Fruit fly (Drosophila melanogaster) whole organism, adult: ENCODE measurements around the gene RpL30.

Experiments used
- CG11617 ChIP-seq: fragments of 200-800 bp; sonication (Bioruptor generic); optimal IDR thresholded peaks from 2 replicates; lab custom pipeline; 2017; ENCODE audit warnings: mild to moderate bottlenecking, missing biosample characterization, missing genetic modification reagents, missing genetic modification characterization
- CG12768 ChIP-seq: fragments of 200-800 bp; sonication (Bioruptor generic); optimal IDR thresholded peaks from 2 replicates; lab custom pipeline; 2017; ENCODE audit warnings: missing biosample characterization, missing genetic modification characterization, mild to moderate bottlenecking, moderate library complexity, missing genetic modification reagents
- CG14711 ChIP-seq: fragments of 200-800 bp; sonication (Bioruptor generic); optimal IDR thresholded peaks from 2 replicates; lab custom pipeline; 2018; ENCODE audit warnings: missing biosample characterization, mild to moderate bottlenecking, missing genetic modification characterization, moderate library complexity
- CG1620 ChIP-seq: fragments of 200-800 bp; sonication (Bioruptor generic); optimal IDR thresholded peaks from 2 replicates; lab custom pipeline; 2016; ENCODE audit warnings: missing biosample characterization, missing genetic modification characterization
- CG33017 ChIP-seq: fragments of 200-800 bp; sonication (Bioruptor generic); optimal IDR thresholded peaks from 2 replicates; lab custom pipeline; 2018; ENCODE audit warnings: missing biosample characterization, mild to moderate bottlenecking, missing genetic modification characterization, moderate library complexity
- CG5204 ChIP-seq: fragments of 200-800 bp; sonication (Bioruptor generic); optimal IDR thresholded peaks from 2 replicates; lab custom pipeline; 2016; ENCODE audit warnings: missing biosample characterization, missing genetic modification characterization
- CG7045 ChIP-seq: fragments of 200-800 bp; sonication (Bioruptor generic); optimal IDR thresholded peaks from 2 replicates; lab custom pipeline; 2017; ENCODE audit warnings: missing biosample characterization, mild to moderate bottlenecking, missing genetic modification characterization
- CG7101 ChIP-seq: fragments of 200-800 bp; sonication (Bioruptor generic); optimal IDR thresholded peaks from 2 replicates; lab custom pipeline; 2018; ENCODE audit warnings: missing biosample characterization, mild to moderate bottlenecking, missing genetic modification characterization, moderate library complexity
- Clk ChIP-seq: fragments of 200-800 bp; sonication (Bioruptor generic); optimal IDR thresholded peaks from 2 replicates; lab custom pipeline; 2017; ENCODE audit warnings: missing biosample characterization, missing genetic modification characterization
- Crg-1 ChIP-seq: fragments of 200-800 bp; sonication (Bioruptor generic); optimal IDR thresholded peaks from 2 replicates; lab custom pipeline; 2016; ENCODE audit warnings: missing biosample characterization, missing genetic modification characterization
- Hr96 ChIP-seq: fragments of 200-800 bp; sonication (Bioruptor generic); optimal IDR thresholded peaks from 2 replicates; lab custom pipeline; 2016; ENCODE audit warnings: missing biosample characterization, missing genetic modification characterization
- Mnt ChIP-seq: fragments of 200-800 bp; sonication (Bioruptor generic); optimal IDR thresholded peaks from 2 replicates; lab custom pipeline; 2016; ENCODE audit warnings: missing biosample characterization, mild to moderate bottlenecking, missing genetic modification characterization
- bab1 ChIP-seq: fragments of 200-800 bp; sonication (Bioruptor generic); optimal IDR thresholded peaks from 3 replicates; lab custom pipeline; 2019; ENCODE audit warnings: missing biosample characterization, mild to moderate bottlenecking, missing genetic modification characterization, moderate library complexity
- cic ChIP-seq: fragments of 200-800 bp; sonication (Bioruptor generic); optimal IDR thresholded peaks from 2 replicates; lab custom pipeline; 2017; ENCODE audit warnings: missing biosample characterization, mild to moderate bottlenecking, missing genetic modification characterization, moderate library complexity
- cnc ChIP-seq, 2 experiments: fragments of >200 bp; optimal IDR thresholded peaks; 2 replicates each; lab custom pipeline; 2017
- kay ChIP-seq: fragments of 200-800 bp; sonication (Bioruptor generic); peaks from one replicate; lab custom pipeline; 2016; ENCODE audit warnings: missing biosample characterization, missing genetic modification characterization, borderline replicate concordance
- ovo ChIP-seq: fragments of 200-800 bp; sonication (Bioruptor generic); optimal IDR thresholded peaks from 2 replicates; lab custom pipeline; 2016; ENCODE audit warnings: missing biosample characterization, missing genetic modification characterization
- pad ChIP-seq: fragments of 200-800 bp; sonication (Bioruptor generic); optimal IDR thresholded peaks from 3 replicates; lab custom pipeline; 2017; ENCODE audit warnings: missing biosample characterization, missing genetic modification characterization, mild to moderate bottlenecking, moderate library complexity, missing genetic modification reagents
- tj ChIP-seq: fragments of 200-800 bp; sonication (Bioruptor generic); optimal IDR thresholded peaks from 3 replicates; lab custom pipeline; 2017; ENCODE audit warnings: missing biosample characterization, mild to moderate bottlenecking, missing genetic modification characterization, moderate library complexity
- toe ChIP-seq: fragments of 200-800 bp; sonication (Bioruptor generic); optimal IDR thresholded peaks from 2 replicates; lab custom pipeline; 2016; ENCODE audit warnings: missing biosample characterization, missing genetic modification characterization

The RpL30 gene

dm6 chr2L:19023972-19024743, 15.1 kb upstream of the RpL30 start:
- TF ChIP-seq Clk (GFP tag; lab: Kevin White, UChicago) (no peak), CG1620 (no peak), cnc (optimal IDR thresholded peaks at IDR 0.05; lab: Kevin White, UChicago) (no peak), CG7045 (GFP tag; lab: Kevin White, UChicago) (peak; percentile 8), Hr96 (no peak), CG5204 (GFP tag; lab: Kevin White, UChicago) (peak; percentile 43), CG12768 (GFP tag; lab: Kevin White, UChicago) (no peak), bab1 (GFP tag; lab: Kevin White, UChicago) (no peak), Mnt (GFP tag; lab: Kevin White, UChicago) (no peak), toe (no peak), Crg-1 (GFP tag; lab: Kevin White, UChicago) (no peak), tj (GFP tag; lab: Kevin White, UChicago) (peak; percentile 10), ovo (no peak), CG11617 (peak; percentile 13), cic (GFP tag; lab: Kevin White, UChicago) (no peak), CG33017 (tag; lab: Kevin White, UChicago) (no peak), CG14711 (no peak), pad (no peak), kay (GFP tag; lab: Kevin White, UChicago) (no peak), CG7101 (tag; lab: Kevin White, UChicago) (peak; percentile 8)

dm6 chr2L:19022221-19022516, 13.1 kb upstream of the RpL30 start, which contains the start of gene CG15172:
Gene CG15172 (plus strand): TSS chr2L:19022417.
- TF ChIP-seq CG12768 (GFP tag; lab: Kevin White, UChicago) (no peak), Crg-1 (GFP tag; lab: Kevin White, UChicago) (no peak), Mnt (GFP tag; lab: Kevin White, UChicago) (no peak), CG14711 (no peak), cnc (optimal IDR thresholded peaks at IDR 0.05; lab: Kevin White, UChicago) (no peak), CG11617 (no peak), tj (GFP tag; lab: Kevin White, UChicago) (no peak), CG5204 (GFP tag; lab: Kevin White, UChicago) (no peak), ovo (no peak)

dm6 chr2L:19021278-19022220, 12.4 kb upstream of the RpL30 start:
- TF ChIP-seq Clk (GFP tag; lab: Kevin White, UChicago) (peak; percentile 64), Crg-1 (GFP tag; lab: Kevin White, UChicago) (no peak), CG33017 (tag; lab: Kevin White, UChicago) (peak; percentile 80), CG14711 (peak; percentile 9), CG12768 (GFP tag; lab: Kevin White, UChicago) (peak; percentile 45), tj (GFP tag; lab: Kevin White, UChicago) (peak; percentile 1), bab1 (GFP tag; lab: Kevin White, UChicago) (no peak), cnc (optimal IDR thresholded peaks at IDR 0.05; lab: Kevin White, UChicago) (no peak), CG1620 (no peak), CG7101 (tag; lab: Kevin White, UChicago) (peak; percentile 72), toe (no peak), cic (GFP tag; lab: Kevin White, UChicago) (no peak), Mnt (GFP tag; lab: Kevin White, UChicago) (peak; percentile 0), Hr96 (no peak), ovo (no peak), CG11617 (peak; percentile 71), pad (peak; percentile 40), kay (GFP tag; lab: Kevin White, UChicago) (peak; percentile 54), CG7045 (GFP tag; lab: Kevin White, UChicago) (peak; percentile 74), CG5204 (GFP tag; lab: Kevin White, UChicago) (peak; percentile 49)

dm6 chr2L:19019640-19020039, 10.5 kb upstream of the RpL30 start:
- TF ChIP-seq Mnt (GFP tag; lab: Kevin White, UChicago) = no peak
- no peak for TF ChIP-seq CG12768 (GFP tag; lab: Kevin White, UChicago)
- no peak for TF ChIP-seq Hr96
- no peak for TF ChIP-seq cnc (optimal IDR thresholded peaks at IDR 0.05; lab: Kevin White, UChicago)
- no peak for TF ChIP-seq ovo
- no peak for TF ChIP-seq Clk (GFP tag; lab: Kevin White, UChicago)

dm6 chr2L:19019160-19019592, 10.1 kb upstream of the RpL30 start:
- TF ChIP-seq CG11617 = no peak
- peak; percentile 53 for TF ChIP-seq CG5204 (GFP tag; lab: Kevin White, UChicago)
- no peak for TF ChIP-seq kay (GFP tag; lab: Kevin White, UChicago)

dm6 chr2L:19018266-19018665, 9.2 kb upstream of the RpL30 start:
- TF ChIP-seq Crg-1 (GFP tag; lab: Kevin White, UChicago) = no peak
- TF ChIP-seq cnc (optimal IDR thresholded peaks at IDR 0.05; lab: Kevin White, UChicago) = no peak
- TF ChIP-seq CG1620 = no peak
- no peak for TF ChIP-seq Hr96
- no peak for TF ChIP-seq CG14711
- TF ChIP-seq Clk (GFP tag; lab: Kevin White, UChicago) = no peak
- no peak for TF ChIP-seq CG5204 (GFP tag; lab: Kevin White, UChicago)
- no peak for TF ChIP-seq CG7101 (tag; lab: Kevin White, UChicago)
- TF ChIP-seq CG33017 (tag; lab: Kevin White, UChicago) = no peak
- no peak for TF ChIP-seq CG7045 (GFP tag; lab: Kevin White, UChicago)
- no peak for TF ChIP-seq CG12768 (GFP tag; lab: Kevin White, UChicago)
